In genomic region chrIV:13503365-13504015, ce11 we compare ENCODE assay signal across 2 worm cellular contexts.
TF ChIP-seq lines count a peak whose summit lies in the region.
"Not testable (repeated sequence)": the region's sequence is repeated elsewhere in the genome, so short reads cannot be mapped to it uniquely, and the experiment has no call there.

No protein-coding gene starts in this region.

TF ChIP-seq in whole organism, L4 larva, 104 proteins besides CTCF, POLR2A, EP300 and RAD21:
- TF ChIP-seq mes-2 (tag; optimal IDR thresholded peaks at IDR 0.05; lab: Kevin White, UChicago; ENCODE audit: poor library complexity, severe bottlenecking) (peak; percentile 13), unc-130 (GFP tag; optimal IDR thresholded peaks at IDR 0.05; lab: Kevin White, UChicago) (peak; percentile 36)
TF ChIP-seq in whole organism, L4 larva: peak in this region for 2; not testable (repeated sequence) for 102.

TF ChIP-seq in whole organism, young adult, 124 proteins besides CTCF, POLR2A, EP300 and RAD21:
- TF ChIP-seq ekl-4 (GFP tag; IDR thresholded peaks at IDR 0.05; lab: Robert Waterston, UW): 0 out of 2 replicates have a peak, but pooled peaks have one; percentile 12
- TF ChIP-seq attf-6 (GFP tag; IDR thresholded peaks at IDR 0.05; lab: Robert Waterston, UW): peak; percentile 37
- peak; percentile 5; the same call in 1 of the 2 replicates for TF ChIP-seq ztf-28 (GFP tag; IDR thresholded peaks at IDR 0.05; lab: Robert Waterston, UW)
- TF ChIP-seq mcd-1 (GFP tag; IDR thresholded peaks at IDR 0.05; lab: Robert Waterston, UW): peak; percentile 54
- TF ChIP-seq rcor-1 (GFP tag; IDR thresholded peaks at IDR 0.05; lab: Robert Waterston, UW): 0 out of 2 replicates have a peak, but pooled peaks have one; percentile 10
- peak; percentile 70 for TF ChIP-seq lsl-1 (GFP tag; optimal IDR thresholded peaks at IDR 0.05; lab: Kevin White, UChicago)
- TF ChIP-seq dpl-1 (GFP tag; optimal IDR thresholded peaks at IDR 0.05; lab: Kevin White, UChicago): peak; percentile 16
- TF ChIP-seq snpc-1.3 (tag; optimal IDR thresholded peaks at IDR 0.05; lab: Kevin White, UChicago; ENCODE audit: insufficient read depth): peak; percentile 27
- TF ChIP-seq F49E8.2 (tag; optimal IDR thresholded peaks at IDR 0.05; lab: Kevin White, UChicago; ENCODE audit: insufficient read depth): peak; percentile 41
- peak; percentile 48; the same call in 1 of the 2 replicates for TF ChIP-seq ceh-91 (GFP tag; IDR thresholded peaks at IDR 0.05; lab: Robert Waterston, UW)
- TF ChIP-seq madf-6 (GFP tag; IDR thresholded peaks at IDR 0.05; lab: Robert Waterston, UW): peak; percentile 54
- 0 out of 2 replicates have a peak, but pooled peaks have one; percentile 4 for TF ChIP-seq Y53F4B.3 (GFP tag; IDR thresholded peaks at IDR 0.05; lab: Robert Waterston, UW)
- 0 out of 2 replicates have a peak, but pooled peaks have one; percentile 29 for TF ChIP-seq attf-3 (GFP tag; conservative IDR thresholded peaks at IDR 0.05; lab: Robert Waterston, UW)
- peak; percentile 54 for TF ChIP-seq D2030.7 (GFP tag; IDR thresholded peaks at IDR 0.05; lab: Robert Waterston, UW)
- TF ChIP-seq snpc-4 (GFP tag; optimal IDR thresholded peaks at IDR 0.05; lab: Kevin White, UChicago): not testable (repeated sequence)
- peak in 2 of 4 experiments; percentile 45 to 48 for TF ChIP-seq snpc-4 (tag; optimal IDR thresholded peaks at IDR 0.05; lab: Kevin White, UChicago)
- peak; percentile 80 for TF ChIP-seq ceh-100 (GFP tag; IDR thresholded peaks at IDR 0.05; lab: Robert Waterston, UW)
